Worm (Caenorhabditis elegans) whole organism, L1 larva: ENCODE results near the gene T05A7.11.

Experiments used
- C16A3.4 ChIP-seq: fragments of 150-350 bp; optimal IDR thresholded peaks from 2 replicates; lab custom pipeline; 2014; ENCODE audit warnings: missing biosample characterization, missing genetic modification characterization
- ama-1 ChIP-seq: fragments of 150-350 bp; optimal IDR thresholded peaks from 2 replicates; lab custom pipeline; 2014
- blmp-1 ChIP-seq: fragments of 150-350 bp; optimal IDR thresholded peaks from 2 replicates; lab custom pipeline; 2014; ENCODE audit warnings: missing biosample characterization, missing genetic modification characterization
- ceh-63 ChIP-seq: fragments of 200-800 bp; sonication (Bioruptor generic); optimal IDR thresholded peaks from 2 replicates; lab custom pipeline; 2018; ENCODE audit warnings: mild to moderate bottlenecking, missing genetic modification characterization, missing compliant biosample characterization
- ceh-82 ChIP-seq, 3 experiments: fragments of 150-350 bp in 1 of 3; sonication (generic microtip) in 2 of 3; optimal IDR thresholded peaks; 2 replicates each; lab custom pipeline; 2014 to 2017; ENCODE audit warnings: missing biosample characterization in 3 of 3, missing genetic modification characterization in 3 of 3
- dpl-1 ChIP-seq, 3 experiments: fragments of 150-350 bp in 2 of 3; sonication (generic microtip) in 1 of 3; optimal IDR thresholded peaks; 2 replicates each; lab custom pipeline; 2014 to 2017; ENCODE audit warnings: missing biosample characterization in 3 of 3, missing genetic modification characterization in 3 of 3, missing genetic modification reagents in 3 of 3
- dsc-1 ChIP-seq: sonication (generic microtip); optimal IDR thresholded peaks from 2 replicates; lab custom pipeline; 2016; ENCODE audit warnings: mild to moderate bottlenecking, missing genetic modification characterization, missing compliant biosample characterization
- efl-1 ChIP-seq, 4 experiments: fragments of 150-350 bp; optimal IDR thresholded peaks in 3 of 4; peaks in 1 of 4; 1 replicate in 1 of 4; 2 replicates in 3 of 4; lab custom pipeline; 2014; ENCODE audit warnings: missing biosample characterization in 2 of 4, missing genetic modification characterization in 2 of 4, missing genetic modification reagents in 2 of 4
- efl-3 ChIP-seq: fragments of 200-800 bp; sonication (Bioruptor generic); optimal IDR thresholded peaks from 2 replicates; lab custom pipeline; 2018; ENCODE audit warnings: mild to moderate bottlenecking, missing genetic modification characterization, missing compliant biosample characterization
- elt-2 ChIP-seq: sonication (generic microtip); optimal IDR thresholded peaks from 2 replicates; lab custom pipeline; 2016; ENCODE audit warnings: missing genetic modification characterization, mild to moderate bottlenecking, inconsistent platforms, missing compliant biosample characterization, missing genetic modification reagents
- elt-3 ChIP-seq, 6 experiments: fragments of 150-350 bp in 1 of 6; sonication (generic microtip); optimal IDR thresholded peaks; 2 replicates each; lab custom pipeline; 2017 to 2018; ENCODE audit warnings: missing biosample characterization in 6 of 6, missing genetic modification characterization in 6 of 6, inconsistent platforms in 1 of 6
- fkh-10 ChIP-seq: sonication (generic microtip); optimal IDR thresholded peaks from 2 replicates; lab custom pipeline; 2017; ENCODE audit warnings: missing biosample characterization, missing genetic modification reagents, missing genetic modification characterization
- fkh-4 ChIP-seq: sonication (generic microtip); optimal IDR thresholded peaks from 2 replicates; lab custom pipeline; 2016; ENCODE audit warnings: missing compliant biosample characterization, missing genetic modification characterization, borderline replicate concordance
- isw-1 ChIP-seq: fragments of 200-800 bp; sonication (Bioruptor generic); IDR thresholded peaks from 2 replicates; pipeline ENCODE4 v1.3.6; 2022; ENCODE audit warnings: missing genetic modification characterization, missing compliant biosample characterization
- jun-1 ChIP-seq: fragments of 150-350 bp; optimal IDR thresholded peaks from 2 replicates; lab custom pipeline; 2014; ENCODE audit warnings: missing biosample characterization, missing genetic modification reagents, missing genetic modification characterization
- lin-13 ChIP-seq: fragments of 150-350 bp; optimal IDR thresholded peaks from 2 replicates; lab custom pipeline; 2014; ENCODE audit warnings: missing biosample characterization, missing genetic modification reagents, missing genetic modification characterization
- lin-14 ChIP-seq: fragments of 200-800 bp; sonication (Bioruptor generic); optimal IDR thresholded peaks from 2 replicates; lab custom pipeline; 2018; ENCODE audit warnings: mild to moderate bottlenecking, missing genetic modification characterization, moderate library complexity, missing compliant biosample characterization
- lin-15B ChIP-seq: fragments of 150-350 bp; sonication (generic microtip); optimal IDR thresholded peaks from 3 replicates; lab custom pipeline; 2014; ENCODE audit warnings: missing biosample characterization, missing genetic modification characterization
- lin-35 ChIP-seq, 2 experiments: fragments of 150-350 bp; optimal IDR thresholded peaks; 2 replicates each; lab custom pipeline; 2014; ENCODE audit warnings: missing biosample characterization in 2 of 2, missing genetic modification characterization in 2 of 2, missing genetic modification reagents in 2 of 2
- lir-3 ChIP-seq: sonication (generic microtip); optimal IDR thresholded peaks from 2 replicates; lab custom pipeline; 2016; ENCODE audit warnings: mild to moderate bottlenecking, missing genetic modification characterization, moderate library complexity, missing compliant biosample characterization; ENCODE audit not compliant: poor library complexity
- lsy-2 ChIP-seq, 2 experiments: fragments of 150-350 bp; optimal IDR thresholded peaks; 2 replicates each; lab custom pipeline; 2014; ENCODE audit warnings: missing biosample characterization in 2 of 2, missing genetic modification characterization in 2 of 2
- mab-9 ChIP-seq: fragments of 200-800 bp; sonication (Bioruptor generic); IDR thresholded peaks from 2 replicates; pipeline ENCODE4 v1.3.6; 2022; ENCODE audit warnings: missing genetic modification reagents, missing genetic modification characterization, missing compliant biosample characterization
- mdl-1 ChIP-seq, 2 experiments: fragments of 150-350 bp; optimal IDR thresholded peaks; 2 replicates each; lab custom pipeline; 2014 to 2017; ENCODE audit warnings: missing biosample characterization in 2 of 2, missing genetic modification characterization in 2 of 2, inconsistent platforms in 1 of 2
- mef-2 ChIP-seq: fragments of 150-350 bp; optimal IDR thresholded peaks from 2 replicates; lab custom pipeline; 2014; ENCODE audit warnings: missing biosample characterization, missing genetic modification characterization
- nhr-11 ChIP-seq: fragments of 150-350 bp; optimal IDR thresholded peaks from 2 replicates; lab custom pipeline; 2014; ENCODE audit warnings: missing biosample characterization, missing genetic modification characterization
- nhr-19 ChIP-seq: fragments of 200-800 bp; sonication (Bioruptor generic); conservative IDR thresholded peaks from 2 replicates; pipeline ENCODE4 v1.3.6; 2022; ENCODE audit warnings: missing genetic modification characterization, missing compliant biosample characterization
- nhr-20 ChIP-seq: sonication (generic microtip); optimal IDR thresholded peaks from 2 replicates; lab custom pipeline; 2016; ENCODE audit warnings: mild to moderate bottlenecking, missing genetic modification characterization, missing compliant biosample characterization
- nhr-76 ChIP-seq: sonication (generic microtip); optimal IDR thresholded peaks from 2 replicates; lab custom pipeline; 2017; ENCODE audit warnings: missing biosample characterization, missing genetic modification characterization
- nhr-77 ChIP-seq: fragments of 150-350 bp; optimal IDR thresholded peaks from 2 replicates; lab custom pipeline; 2014; ENCODE audit warnings: missing biosample characterization, missing genetic modification characterization
- nhr-85 ChIP-seq: sonication (generic microtip); peaks from one replicate; lab custom pipeline; 2016; ENCODE audit warnings: missing genetic modification characterization, inconsistent platforms, missing compliant biosample characterization
- pag-3 ChIP-seq: sonication (generic microtip); optimal IDR thresholded peaks from 2 replicates; lab custom pipeline; 2017; ENCODE audit warnings: missing genetic modification characterization, mild to moderate bottlenecking, missing compliant biosample characterization, antibody characterized with exemption, borderline replicate concordance; ENCODE audit not compliant: insufficient read depth
- pqm-1 ChIP-seq: sonication (generic microtip); optimal IDR thresholded peaks from 3 replicates; lab custom pipeline; 2017; ENCODE audit warnings: missing biosample characterization, missing genetic modification characterization
- rnt-1 ChIP-seq: sonication (generic microtip); optimal IDR thresholded peaks from 2 replicates; lab custom pipeline; 2016; ENCODE audit warnings: mild to moderate bottlenecking, missing genetic modification characterization, moderate library complexity, missing compliant biosample characterization
- skn-1 ChIP-seq: fragments of 150-350 bp; optimal IDR thresholded peaks from 2 replicates; lab custom pipeline; 2014; ENCODE audit warnings: missing biosample characterization, missing genetic modification characterization
- snu-23 ChIP-seq: sonication (generic microtip); optimal IDR thresholded peaks from 2 replicates; lab custom pipeline; 2016; ENCODE audit warnings: missing genetic modification characterization, missing compliant biosample characterization
- sptf-1 ChIP-seq: fragments of 150-350 bp; optimal IDR thresholded peaks from 2 replicates; lab custom pipeline; 2014; ENCODE audit warnings: missing biosample characterization, missing genetic modification characterization
- sup-37 ChIP-seq: fragments of 200-800 bp; sonication (Bioruptor generic); optimal IDR thresholded peaks from 2 replicates; lab custom pipeline; 2018; ENCODE audit warnings: mild to moderate bottlenecking, missing genetic modification characterization, missing compliant biosample characterization
- tbx-2 ChIP-seq: sonication (generic microtip); optimal IDR thresholded peaks from 2 replicates; lab custom pipeline; 2016; ENCODE audit warnings: missing genetic modification characterization, missing compliant biosample characterization
- tlp-1 ChIP-seq: fragments of 150-350 bp; optimal IDR thresholded peaks from 2 replicates; lab custom pipeline; 2014; ENCODE audit warnings: missing biosample characterization, missing genetic modification characterization
- unc-86 ChIP-seq: sonication (generic microtip); optimal IDR thresholded peaks from 2 replicates; lab custom pipeline; 2016; ENCODE audit warnings: missing genetic modification characterization, missing compliant biosample characterization
- unc-98 ChIP-seq: fragments of 200-800 bp; sonication (Bioruptor generic); IDR thresholded peaks from 2 replicates; pipeline ENCODE4 v1.3.6; 2022; ENCODE audit warnings: missing genetic modification characterization, missing compliant biosample characterization
- vab-15 ChIP-seq: sonication (generic microtip); optimal IDR thresholded peaks from 2 replicates; lab custom pipeline; 2017; ENCODE audit warnings: missing genotype, mild to moderate bottlenecking, missing genetic modification characterization, missing compliant biosample characterization
- xbp-1 ChIP-seq: sonication (generic microtip); optimal IDR thresholded peaks from 2 replicates; lab custom pipeline; 2016; ENCODE audit warnings: missing genetic modification characterization, missing compliant biosample characterization

The T05A7.11 gene

ce11 chrII:4675481-4675880, 10.2 kb upstream of the T05A7.11 start, which contains the start of gene T05A7.3:
Gene T05A7.3, plus strand, starts transcription at chrII:4675781.
- no peak for TF ChIP-seq nhr-11 (tag; lab: Kevin White, UChicago)
- TF ChIP-seq isw-1 = no peak
- TF ChIP-seq unc-98 (GFP tag; lab: Robert Waterston, UW) = no peak
- no peak for TF ChIP-seq fkh-10 (GFP tag; lab: Kevin White, UChicago)
- no peak for TF ChIP-seq lin-14
- no peak for TF ChIP-seq vab-15 (tag; lab: Kevin White, UChicago)
- no peak for TF ChIP-seq ceh-82 (tag; optimal IDR thresholded peaks at IDR 0.05; lab: Kevin White, UChicago)
- no peak for TF ChIP-seq mef-2 (tag; lab: Kevin White, UChicago)
- TF ChIP-seq lin-15B (tag; lab: Kevin White, UChicago) = no peak
- no peak for TF ChIP-seq unc-86 (tag; lab: Kevin White, UChicago)
- TF ChIP-seq blmp-1 = no peak
- no peak for TF ChIP-seq C16A3.4
- TF ChIP-seq nhr-19 (GFP tag; lab: Robert Waterston, UW) = no peak
- TF ChIP-seq, all 84 proteins: peak for 0

- TF ChIP-seq tlp-1 (tag; lab: Kevin White, UChicago) (peak; percentile 46), sptf-1 (tag; lab: Kevin White, UChicago) (no peak), pqm-1 (tag; lab: Kevin White, UChicago) (peak; percentile 32), lin-13 (GFP tag; lab: Kevin White, UChicago) (no peak), elt-2 (tag; lab: Kevin White, UChicago) (peak; percentile 99)
Observed at ce11 chrII:4674188-4674587, 8.9 kb upstream of the T05A7.11 start.

DNA sequence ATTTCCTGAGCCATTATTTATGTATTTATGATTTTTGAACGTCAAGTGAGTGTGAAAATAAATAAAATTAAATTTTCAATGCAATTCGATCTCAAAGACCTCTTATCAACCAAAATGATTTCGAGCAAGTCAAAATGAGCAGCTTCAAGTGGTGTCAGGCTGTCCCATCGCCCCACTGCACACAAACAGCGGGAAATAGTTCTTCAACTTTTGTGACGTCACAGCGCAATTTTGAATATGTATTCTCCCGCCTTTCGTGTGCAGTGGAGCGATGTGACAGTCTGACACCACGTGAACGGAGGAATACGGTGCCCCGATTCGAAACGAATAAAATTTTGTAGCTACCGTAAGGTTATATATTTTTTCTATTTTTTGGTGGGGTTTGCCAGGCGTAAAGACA, 8.4 kb upstream of the T05A7.11 start:
- TF ChIP-seq efl-3 (GFP tag; lab: Kevin White, UChicago) (no peak), ama-1 (lab: Kevin White, UChicago) (peak; percentile 55), efl-1 (optimal IDR thresholded peaks at IDR 0.05; lab: Kevin White, UChicago) (no peak), efl-1 (GFP tag; optimal IDR thresholded peaks at IDR 0.05 in 1 of 2; lab: Kevin White, UChicago) (peak in 1 of 2 experiments; percentile 63), nhr-76 (tag; lab: Kevin White, UChicago) (no peak), lin-14 (no peak)

DNA sequence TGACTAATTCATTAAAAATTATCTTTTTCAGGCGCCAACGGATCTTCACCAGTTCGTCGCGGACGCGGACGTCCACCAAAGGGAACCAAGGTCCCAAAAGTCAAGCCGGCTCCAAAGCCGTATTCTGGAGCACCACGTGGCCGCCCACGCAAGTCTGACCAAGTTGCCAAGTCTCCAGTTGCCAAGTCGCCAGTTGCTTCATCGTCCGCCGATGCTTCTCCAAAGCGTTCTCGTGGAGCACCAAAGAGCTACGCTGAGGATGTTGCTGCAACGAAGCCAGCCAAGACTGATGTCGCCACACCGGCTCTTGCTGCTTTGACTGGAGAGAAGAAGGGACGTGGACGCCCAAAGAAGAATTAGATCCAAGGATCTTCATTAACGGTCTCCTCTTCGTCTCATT, 8.0 kb upstream of the T05A7.11 start:
- TF ChIP-seq fkh-4 (tag; lab: Kevin White, UChicago) (no peak), pag-3 (tag; lab: Kevin White, UChicago) (no peak), ama-1 (lab: Kevin White, UChicago) (no peak), nhr-76 (tag; lab: Kevin White, UChicago) (no peak), pqm-1 (tag; lab: Kevin White, UChicago) (no peak), lin-15B (tag; lab: Kevin White, UChicago) (no peak), dsc-1 (tag; lab: Kevin White, UChicago) (no peak), nhr-77 (tag; lab: Kevin White, UChicago) (no peak), sup-37 (GFP tag; lab: Kevin White, UChicago) (no peak), snu-23 (no peak)

DNA sequence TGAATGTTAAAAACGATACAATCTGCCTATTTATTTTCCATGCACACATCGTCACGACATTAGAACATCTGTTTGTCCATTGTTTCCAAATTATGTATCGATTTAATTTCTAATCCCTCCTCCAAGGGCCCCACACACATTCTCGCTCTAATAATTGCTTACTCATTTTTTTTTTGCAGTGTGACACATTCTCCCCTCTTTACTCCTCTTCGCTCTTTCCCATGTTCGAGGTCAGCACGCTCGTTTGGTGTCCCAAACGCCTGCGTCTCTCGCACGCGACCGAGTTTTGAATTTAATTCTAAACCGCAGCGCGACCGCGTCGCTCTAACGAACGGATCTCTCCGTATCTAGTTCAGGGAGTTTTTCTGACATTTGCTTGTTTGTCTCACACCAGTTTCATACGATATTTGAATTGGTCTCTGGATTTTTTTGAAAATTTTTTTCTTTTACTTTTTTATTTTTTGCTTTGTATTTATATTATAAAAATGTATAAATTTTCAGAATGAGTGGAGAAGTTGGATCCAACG, 7.4 kb upstream of the T05A7.11 start, which contains the start of the genes clec-140 and hmg-11:
Gene clec-140 (plus strand): TSS at position 477 of the 527 bp plus-strand sequence.
Gene hmg-11 (plus strand): TSS at position 502 of the 527 bp plus-strand sequence.
- TF ChIP-seq lin-13 (GFP tag; lab: Kevin White, UChicago) = peak; percentile 37
- TF ChIP-seq ceh-82 (tag; optimal IDR thresholded peaks at IDR 0.05; lab: Kevin White, UChicago) = peak in 2 of 3 experiments; percentile 9 to 79
- peak in 1 of 2 experiments; percentile 79 for TF ChIP-seq mdl-1 (tag; optimal IDR thresholded peaks at IDR 0.05; lab: Kevin White, UChicago)
- peak; percentile 19 for TF ChIP-seq skn-1 (tag; lab: Kevin White, UChicago)
- TF ChIP-seq dsc-1 (tag; lab: Kevin White, UChicago) = peak; percentile 65
- peak; percentile 28 for TF ChIP-seq lin-15B (tag; lab: Kevin White, UChicago)
- peak; percentile 49 to 70 for TF ChIP-seq lin-35 (GFP tag; optimal IDR thresholded peaks at IDR 0.05; lab: Kevin White, UChicago)
- TF ChIP-seq ceh-63 (GFP tag; lab: Kevin White, UChicago) = no peak
- TF ChIP-seq nhr-20 (tag; lab: Kevin White, UChicago) = peak; percentile 19
- peak; percentile 8 for TF ChIP-seq xbp-1
- peak; percentile 48 to 76 for TF ChIP-seq lsy-2 (tag; optimal IDR thresholded peaks at IDR 0.05; lab: Kevin White, UChicago)
- TF ChIP-seq lin-14 = peak; percentile 96
- TF ChIP-seq rnt-1 (tag; lab: Kevin White, UChicago) = peak; percentile 46
- TF ChIP-seq lir-3 = no peak
- peak; percentile 13 for TF ChIP-seq jun-1 (tag; lab: Kevin White, UChicago)
- TF ChIP-seq elt-3 (tag; optimal IDR thresholded peaks at IDR 0.05; lab: Kevin White, UChicago) = peak in 1 of 6 experiments; percentile 21
- peak; percentile 66 for TF ChIP-seq nhr-85
- peak; percentile 0 for TF ChIP-seq C16A3.4
- peak; percentile 17 to 60 (median 17) for TF ChIP-seq dpl-1 (GFP tag; optimal IDR thresholded peaks at IDR 0.05; lab: Kevin White, UChicago)
- no peak for TF ChIP-seq mab-9
- no peak for TF ChIP-seq tbx-2
